Fruit fly (Drosophila melanogaster): ENCODE measurements around the gene hng3.

Gene hng3

dm6 chr3L:722386-722785, 32.9 kb downstream of the hng3 start (continued):
- TF ChIP-seq Sry-β (GFP tag; optimal IDR thresholded peaks at IDR 0.05), result no peak
- TF ChIP-seq sr (GFP tag; IDR thresholded peaks at IDR 0.05), result no peak
- no peak for TF ChIP-seq CG8290 (GFP tag; optimal IDR thresholded peaks at IDR 0.05)
- peak in 1 of 2 experiments; percentile 62 for TF ChIP-seq CG8290 (tag; optimal IDR thresholded peaks at IDR 0.05)
- 0 out of 2 replicates have a peak, but pooled peaks have one; percentile 19 for TF ChIP-seq al (GFP tag; IDR thresholded peaks at IDR 0.05)
- TF ChIP-seq CG10366 (GFP tag; IDR thresholded peaks at IDR 0.05), result peak; percentile 55
- no peak for TF ChIP-seq CG7987 (GFP tag; optimal IDR thresholded peaks at IDR 0.05)
- TF ChIP-seq scrt (GFP tag; optimal IDR thresholded peaks at IDR 0.05), result peak; percentile 4
- TF ChIP-seq ERR (GFP tag; optimal IDR thresholded peaks at IDR 0.05), result no peak
- TF ChIP-seq CG8924 (tag; optimal IDR thresholded peaks at IDR 0.05), result no peak
- TF ChIP-seq pfk (GFP tag; optimal IDR thresholded peaks at IDR 0.05), result no peak
- TF ChIP-seq Lpt (GFP tag; optimal IDR thresholded peaks at IDR 0.05), result no peak
- TF ChIP-seq tna (GFP tag; IDR thresholded peaks at IDR 0.05; ENCODE audit: partially characterized antibody), result no peak
- no peak for TF ChIP-seq Abd-B (GFP tag; optimal IDR thresholded peaks at IDR 0.05)
- no peak for TF ChIP-seq emc (GFP tag; optimal IDR thresholded peaks at IDR 0.05)
- TF ChIP-seq CG18262 (tag; optimal IDR thresholded peaks at IDR 0.05), result no peak
- TF ChIP-seq CG17361 (GFP tag; IDR thresholded peaks at IDR 0.05), result no peak
- no peak for TF ChIP-seq tll (GFP tag; optimal IDR thresholded peaks at IDR 0.05)
- no peak for TF ChIP-seq croc (GFP tag; conservative IDR thresholded peaks at IDR 0.05)
- no peak for TF ChIP-seq Vsx1 (GFP tag; optimal IDR thresholded peaks at IDR 0.05)
- TF ChIP-seq sqz (GFP tag; optimal IDR thresholded peaks at IDR 0.05), result peak; percentile 24
- no peak for TF ChIP-seq CG18011 (GFP tag; optimal IDR thresholded peaks at IDR 0.05)
- TF ChIP-seq CG12659 (GFP tag; optimal IDR thresholded peaks at IDR 0.05), result no peak
- TF ChIP-seq eyg (GFP tag; optimal IDR thresholded peaks at IDR 0.05), result no peak
- no peak for TF ChIP-seq CG34224 (GFP tag; IDR thresholded peaks at IDR 0.05; ENCODE audit: partially characterized antibody)
- TF ChIP-seq org-1 (GFP tag; optimal IDR thresholded peaks at IDR 0.05), result no peak
- TF ChIP-seq Dref (GFP tag; IDR thresholded peaks at IDR 0.05), result no peak
- peak; percentile 7 for TF ChIP-seq mam (GFP tag; optimal IDR thresholded peaks at IDR 0.05)
- TF ChIP-seq NFAT (GFP tag; IDR thresholded peaks at IDR 0.05), result no peak
- TF ChIP-seq ci (GFP tag; IDR thresholded peaks at IDR 0.05), result peak; percentile 41; the same call in 2 of the 3 replicates
- TF ChIP-seq zfh1 (GFP tag; IDR thresholded peaks at IDR 0.05), result peak; percentile 54; the same call in 1 of the 3 replicates
- no peak for TF ChIP-seq CG10209 (GFP tag; optimal IDR thresholded peaks at IDR 0.05)
- TF ChIP-seq CG8359 (GFP tag; optimal IDR thresholded peaks at IDR 0.05; ENCODE audit: borderline replicate concordance), result no peak
- no peak for TF ChIP-seq CG15514 (GFP tag; optimal IDR thresholded peaks at IDR 0.05)
- TF ChIP-seq jumu (GFP tag; optimal IDR thresholded peaks at IDR 0.05), result no peak
- no peak for TF ChIP-seq E2f2 (GFP tag; IDR thresholded peaks at IDR 0.05)
- no peak for TF ChIP-seq nau (GFP tag; optimal IDR thresholded peaks at IDR 0.05)
- TF ChIP-seq sc (optimal IDR thresholded peaks at IDR 0.05), result no peak
- no peak for TF ChIP-seq sc (GFP tag; optimal IDR thresholded peaks at IDR 0.05)
- no peak for TF ChIP-seq Fer2 (tag; optimal IDR thresholded peaks at IDR 0.05)
- TF ChIP-seq CG8944 (GFP tag; optimal IDR thresholded peaks at IDR 0.05), result no peak
- no peak for TF ChIP-seq fd96Cb (tag; optimal IDR thresholded peaks at IDR 0.05)
- no peak for TF ChIP-seq CG17912 (GFP tag; optimal IDR thresholded peaks at IDR 0.05)
- TF ChIP-seq CG17568 (GFP tag; optimal IDR thresholded peaks at IDR 0.05), result no peak
- TF ChIP-seq CG17359 (tag; optimal IDR thresholded peaks at IDR 0.05), result no peak
- no peak for TF ChIP-seq CG6854 (GFP tag; optimal IDR thresholded peaks at IDR 0.05)
- TF ChIP-seq Hey (tag; optimal IDR thresholded peaks at IDR 0.05), result no peak
- TF ChIP-seq CG15011 (GFP tag; optimal IDR thresholded peaks at IDR 0.05), result no peak
- no peak for TF ChIP-seq Jarid2 (GFP tag; optimal IDR thresholded peaks at IDR 0.05)
- TF ChIP-seq CG16863 (GFP tag; optimal IDR thresholded peaks at IDR 0.05), result no peak
- TF ChIP-seq ap (GFP tag; IDR thresholded peaks at IDR 0.05), result 0 out of 2 replicates have a peak, but pooled peaks have one; percentile 20

All from whole organism, embryonic.